Fruit fly (Drosophila melanogaster) whole organism, wandering third instar larva: ENCODE results near the gene CG32551.

Source experiments
- CG32264 ChIP-seq: fragments of 200-800 bp; sonication (Bioruptor generic); optimal IDR thresholded peaks from 2 replicates; lab custom pipeline; 2016; ENCODE audit warnings: missing biosample characterization, missing genetic modification characterization
- CG9705 ChIP-seq: fragments of 200-800 bp; sonication (Bioruptor generic); optimal IDR thresholded peaks from 2 replicates; lab custom pipeline; 2018; ENCODE audit warnings: missing biosample characterization, mild to moderate bottlenecking, missing genetic modification characterization
- CrebA ChIP-seq: fragments of 200-800 bp; sonication (Bioruptor generic); optimal IDR thresholded peaks from 2 replicates; lab custom pipeline; 2016; ENCODE audit warnings: missing biosample characterization, mild to moderate bottlenecking, missing genetic modification characterization, borderline replicate concordance
- Dif ChIP-seq: fragments of 200-275, 200-300 bp; sonication (Bioruptor generic); optimal IDR thresholded peaks from 2 replicates; lab custom pipeline; 2018; ENCODE audit warnings: missing biosample characterization, missing genetic modification characterization; ENCODE audit not compliant: partially characterized antibody
- Hnf4 ChIP-seq: fragments of 200-800 bp; sonication (Bioruptor generic); optimal IDR thresholded peaks from 2 replicates; lab custom pipeline; 2016; ENCODE audit warnings: missing biosample characterization, mild to moderate bottlenecking, missing genetic modification characterization
- Jra ChIP-seq: sonication (Bioruptor generic); optimal IDR thresholded peaks from 2 replicates; lab custom pipeline; 2016; ENCODE audit warnings: missing biosample characterization, missing genetic modification characterization
- Mio ChIP-seq: sonication (Bioruptor generic); optimal IDR thresholded peaks from 2 replicates; lab custom pipeline; 2016; ENCODE audit warnings: missing biosample characterization, missing genetic modification characterization
- Myc ChIP-seq: fragments of >200 bp; optimal IDR thresholded peaks from 2 replicates; lab custom pipeline; 2017
- N ChIP-seq: fragments of >200 bp; optimal IDR thresholded peaks from 2 replicates; lab custom pipeline; 2018; ENCODE audit warnings: missing biosample characterization, missing external identifiers, missing genetic modification characterization
- OdsH ChIP-seq: fragments of 200-800 bp; sonication (Bioruptor generic); optimal IDR thresholded peaks from 2 replicates; lab custom pipeline; 2016; ENCODE audit warnings: missing biosample characterization, mild to moderate bottlenecking, missing genetic modification characterization
- Rel ChIP-seq, 2 experiments: fragments of 200-800 bp; sonication (Bioruptor generic) in 1 of 2; optimal IDR thresholded peaks; 2 replicates in 1 of 2; 3 replicates in 1 of 2; lab custom pipeline; 2016 to 2019; ENCODE audit warnings: mild to moderate bottlenecking in 2 of 2, missing biosample characterization in 2 of 2, missing genetic modification characterization in 2 of 2, moderate library complexity in 1 of 2
- Sp1 ChIP-seq: fragments of 200-800 bp; sonication (Bioruptor generic); optimal IDR thresholded peaks from 3 replicates; lab custom pipeline; 2019; ENCODE audit warnings: missing biosample characterization, mild to moderate bottlenecking, missing genetic modification characterization, moderate library complexity
- Vsx2 ChIP-seq: fragments of 200-300, 225-300 bp; sonication (Bioruptor generic); optimal IDR thresholded peaks from 2 replicates; lab custom pipeline; 2018; ENCODE audit warnings: missing biosample characterization, missing genetic modification characterization; ENCODE audit not compliant: partially characterized antibody
- br ChIP-seq: fragments of 200-800 bp; sonication (Bioruptor generic); optimal IDR thresholded peaks from 2 replicates; lab custom pipeline; 2016; ENCODE audit warnings: missing biosample characterization, missing genetic modification characterization
- brk ChIP-seq: fragments of 200-800 bp; sonication (Bioruptor generic); optimal IDR thresholded peaks from 2 replicates; lab custom pipeline; 2016; ENCODE audit warnings: missing biosample characterization, mild to moderate bottlenecking, missing genetic modification characterization
- dl ChIP-seq, 2 experiments: fragments of 175-275, 200-275 bp in 1 of 2; fragments of 200-275 bp in 1 of 2; sonication (Bioruptor generic); optimal IDR thresholded peaks; lab custom pipeline; 2018; ENCODE audit warnings: mild to moderate bottlenecking in 2 of 2, missing biosample characterization in 2 of 2, missing genetic modification characterization in 2 of 2, moderate library complexity in 2 of 2; ENCODE audit not compliant: partially characterized antibody in 2 of 2, insufficient read depth in 1 of 2
- dmrt93B ChIP-seq: fragments of 200-800 bp; sonication (Bioruptor generic); optimal IDR thresholded peaks from 2 replicates; lab custom pipeline; 2018; ENCODE audit warnings: missing biosample characterization, mild to moderate bottlenecking, missing genetic modification characterization
- dsf ChIP-seq: sonication (Bioruptor generic); optimal IDR thresholded peaks from 2 replicates; lab custom pipeline; 2016; ENCODE audit warnings: missing biosample characterization, missing genetic modification characterization, borderline replicate concordance
- ey ChIP-seq: fragments of 200-800 bp; sonication (Bioruptor generic); optimal IDR thresholded peaks from 2 replicates; lab custom pipeline; 2016; ENCODE audit warnings: missing biosample characterization, missing genetic modification characterization
- foxo ChIP-seq, 2 experiments: fragments of 200-800 bp; sonication (Bioruptor generic); optimal IDR thresholded peaks; 2 replicates in 1 of 2; 3 replicates in 1 of 2; lab custom pipeline; 2016 to 2017; ENCODE audit warnings: missing biosample characterization in 2 of 2, missing genetic modification characterization in 2 of 2
- fru ChIP-seq: fragments of 200-800 bp; sonication (Bioruptor generic); optimal IDR thresholded peaks from 3 replicates; lab custom pipeline; 2016; ENCODE audit warnings: missing biosample characterization, mild to moderate bottlenecking, missing genetic modification characterization
- h ChIP-seq: fragments of 200-800 bp; sonication (Bioruptor generic); optimal IDR thresholded peaks from 3 replicates; lab custom pipeline; 2016; ENCODE audit warnings: missing biosample characterization, mild to moderate bottlenecking, missing genetic modification characterization
- jim ChIP-seq: fragments of 175-275, 200-325 bp; sonication (Bioruptor generic); optimal IDR thresholded peaks from 2 replicates; lab custom pipeline; 2016; ENCODE audit warnings: missing biosample characterization, mild to moderate bottlenecking, missing genetic modification characterization
- pan ChIP-seq: fragments of >200 bp; optimal IDR thresholded peaks from 2 replicates; lab custom pipeline; 2017
- psq ChIP-seq: fragments of 200-800 bp; sonication (Bioruptor generic); optimal IDR thresholded peaks from 3 replicates; lab custom pipeline; 2017; ENCODE audit warnings: missing biosample characterization, mild to moderate bottlenecking, missing genetic modification characterization, moderate library complexity
- rgr ChIP-seq: fragments of 200-800 bp; sonication (Bioruptor generic); optimal IDR thresholded peaks from 3 replicates; lab custom pipeline; 2016; ENCODE audit warnings: missing biosample characterization, mild to moderate bottlenecking, missing genetic modification characterization
- sage ChIP-seq: fragments of 200-800 bp; sonication (Bioruptor generic); optimal IDR thresholded peaks from 2 replicates; lab custom pipeline; 2016; ENCODE audit warnings: missing biosample characterization, mild to moderate bottlenecking, missing genetic modification characterization
- tai ChIP-seq: sonication (Bioruptor generic); optimal IDR thresholded peaks from 2 replicates; lab custom pipeline; 2016; ENCODE audit warnings: missing biosample characterization, missing genetic modification characterization
- woc ChIP-seq: sonication (Bioruptor generic); optimal IDR thresholded peaks from 2 replicates; lab custom pipeline; 2016; ENCODE audit warnings: missing biosample characterization, mild to moderate bottlenecking, missing genetic modification characterization

Gene CG32551

DNA sequence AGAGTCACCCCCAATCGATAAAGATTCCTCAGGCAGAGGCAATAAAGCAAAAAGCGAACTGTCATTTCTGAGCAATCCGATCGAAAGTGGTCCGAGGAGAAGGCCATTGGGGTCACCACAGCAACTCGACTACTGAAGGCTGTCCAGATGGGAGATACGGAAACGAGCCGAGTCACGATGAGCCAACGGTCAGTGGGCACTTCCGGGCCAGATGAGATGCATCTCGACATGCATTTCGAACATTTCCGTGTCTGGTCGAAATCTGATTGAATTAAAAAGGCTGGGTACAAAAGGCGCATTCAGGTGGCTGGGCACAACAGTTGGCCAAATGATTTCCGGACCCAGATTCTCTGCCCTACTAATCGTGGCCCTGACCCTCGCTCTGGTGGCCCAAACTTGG lies at the start of gene CG32551:
Gene CG32551 (plus strand): TSS at position 301 of the 400 bp plus-strand sequence.
- TF ChIP-seq sage (GFP tag; lab: Kevin White, UChicago) (no peak), woc (GFP tag; lab: Kevin White, UChicago) (no peak), Myc (no peak), CG32264 (GFP tag; lab: Kevin White, UChicago) (no peak), Jra (GFP tag; lab: Kevin White, UChicago) (no peak), foxo (GFP tag; optimal IDR thresholded peaks at IDR 0.05; lab: Kevin White, UChicago) (no peak), CrebA (no peak), h (GFP tag; lab: Kevin White, UChicago) (no peak), tai (GFP tag; lab: Kevin White, UChicago) (no peak)
- TF ChIP-seq, all 38 proteins: peak for 0

DNA sequence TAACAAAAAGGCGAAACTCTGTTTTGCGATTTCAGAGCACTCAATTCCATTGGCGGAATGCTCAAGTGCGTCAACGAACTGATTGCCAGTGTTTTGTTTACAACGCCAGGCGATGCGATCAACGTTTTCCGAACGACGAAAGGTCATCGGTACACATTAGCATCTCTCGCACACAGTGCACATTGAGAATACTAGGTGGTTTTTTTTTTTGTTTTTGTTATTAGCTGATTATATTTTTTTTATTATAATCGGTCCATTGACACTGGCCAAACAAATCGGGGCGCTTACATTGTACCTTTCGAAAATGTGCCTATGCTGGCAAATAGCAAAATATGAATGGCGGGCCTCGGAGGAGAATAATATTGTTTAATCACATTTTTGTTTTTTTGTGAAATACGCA lies 43.5 kb upstream of the CG32551 start:
- TF ChIP-seq Rel (GFP tag; optimal IDR thresholded peaks at IDR 0.05; lab: Kevin White, UChicago), result no peak
- peak; percentile 40 for TF ChIP-seq Rel (tag; optimal IDR thresholded peaks at IDR 0.05; lab: Kevin White, UChicago)
- TF ChIP-seq foxo (GFP tag; optimal IDR thresholded peaks at IDR 0.05; lab: Kevin White, UChicago), result no peak
- TF ChIP-seq, all 38 proteins: peak for 1

DNA sequence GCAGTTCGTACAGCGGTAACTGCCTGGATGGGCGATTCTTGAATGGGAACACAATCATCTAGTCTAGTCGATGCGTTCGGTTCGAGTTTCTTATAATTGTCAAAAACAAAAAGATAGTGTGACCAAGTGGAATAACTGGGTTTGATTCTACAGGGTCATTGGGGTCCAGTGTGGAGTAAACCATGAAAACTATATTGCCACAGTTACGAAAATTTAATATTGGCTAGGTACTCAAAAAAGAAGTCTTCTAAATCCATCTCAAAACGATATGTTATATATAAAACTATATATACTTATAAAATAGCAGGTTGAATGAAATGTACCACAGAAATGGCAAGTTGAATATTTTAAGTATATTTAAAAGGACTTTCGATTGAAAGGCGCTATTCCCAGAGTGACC lies 38.7 kb upstream of the CG32551 start, which contains the start of gene CG34328:
Gene CG34328 (minus strand): TSS at position 101 of the 400 bp plus-strand sequence.
- TF ChIP-seq CrebA (no peak), dsf (no peak), dl (GFP tag; optimal IDR thresholded peaks at IDR 0.05; lab: Kevin White, UChicago; ENCODE audit: insufficient read depth in 1 of 2, partially characterized antibody in 2 of 2) (no peak)
- TF ChIP-seq, all 38 proteins: peak for 0

DNA sequence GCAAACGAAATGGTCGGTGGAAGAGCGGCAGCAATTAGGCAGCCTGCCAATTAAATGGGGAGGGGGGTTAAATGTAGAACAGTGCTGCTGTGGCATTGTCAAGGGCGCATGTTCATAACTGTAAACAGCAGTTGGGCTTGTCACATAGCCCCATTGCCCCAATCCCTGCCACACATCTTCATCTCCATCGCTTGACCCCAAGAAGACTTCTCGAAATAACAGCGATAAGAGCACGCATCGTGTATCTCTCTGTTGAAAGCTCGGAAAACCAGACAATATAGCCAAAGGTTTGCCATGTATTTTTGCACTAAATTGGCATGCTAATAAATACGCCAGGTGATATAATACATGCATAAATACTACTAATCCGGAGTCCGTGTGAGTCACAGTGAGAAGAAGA lies 36.1 kb upstream of the CG32551 start:
- TF ChIP-seq brk (GFP tag; lab: Kevin White, UChicago) (no peak), Rel (GFP tag; optimal IDR thresholded peaks at IDR 0.05; lab: Kevin White, UChicago) (no peak), Rel (tag; optimal IDR thresholded peaks at IDR 0.05; lab: Kevin White, UChicago) (peak; percentile 50)

DNA sequence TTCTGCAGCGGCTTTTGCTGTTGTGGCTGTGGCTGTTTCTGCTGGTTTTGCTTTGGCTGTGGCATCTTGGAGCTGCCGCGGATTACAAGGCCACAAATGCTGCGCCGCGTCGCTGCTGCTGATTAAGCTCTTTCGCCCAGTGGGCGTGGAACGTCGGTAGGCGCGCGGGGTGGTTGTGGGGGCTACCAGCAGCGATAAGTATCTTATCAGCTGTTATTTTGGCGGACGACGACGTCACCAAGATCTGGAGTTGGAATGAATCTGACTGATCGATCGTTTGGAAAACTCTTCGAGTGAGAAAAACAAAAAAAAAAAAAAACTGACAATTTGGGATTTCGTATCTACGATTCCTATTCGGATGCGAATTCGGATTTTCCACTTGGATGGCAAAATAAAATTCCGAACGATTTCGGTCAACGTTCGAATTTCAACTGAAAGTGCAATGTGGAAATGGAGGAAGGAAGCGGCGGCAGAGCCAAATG lies 34.5 kb upstream of the CG32551 start:
- no peak for TF ChIP-seq Rel (GFP tag; optimal IDR thresholded peaks at IDR 0.05; lab: Kevin White, UChicago)
- peak; percentile 3 for TF ChIP-seq Rel (tag; optimal IDR thresholded peaks at IDR 0.05; lab: Kevin White, UChicago)
- no peak for TF ChIP-seq dmrt93B (GFP tag; lab: Kevin White, UChicago)
- peak; percentile 22 for TF ChIP-seq Dif (GFP tag; lab: Kevin White, UChicago)

DNA sequence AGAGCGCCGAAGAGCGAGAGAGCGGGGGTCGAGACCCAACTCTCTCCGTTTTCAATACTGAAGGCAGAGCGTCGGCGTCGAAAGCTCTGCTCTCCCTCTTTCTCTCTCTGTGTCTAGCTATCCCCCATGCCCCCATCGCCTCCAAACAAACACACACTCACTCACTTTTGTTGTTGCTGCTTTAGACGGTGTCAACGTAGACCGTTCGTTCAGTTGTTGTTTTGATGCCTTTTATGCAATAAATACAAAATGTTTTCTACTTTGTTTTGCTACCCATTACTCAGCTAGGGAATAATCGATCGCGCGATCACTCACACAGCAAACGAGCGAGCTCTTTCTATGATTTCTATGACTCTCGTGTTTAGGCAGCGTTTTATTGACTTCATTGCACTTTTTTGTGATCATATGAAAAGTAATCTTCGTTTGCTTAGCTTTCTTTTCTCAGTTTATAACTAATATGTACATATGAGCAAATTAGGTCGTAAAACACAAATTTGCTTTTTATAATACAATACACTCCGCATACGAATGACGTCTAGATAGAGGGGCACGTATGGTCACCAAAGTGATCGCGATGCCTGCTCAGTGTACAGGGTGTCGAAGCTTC lies 33.9 kb upstream of the CG32551 start:
- TF ChIP-seq Mio (GFP tag; lab: Kevin White, UChicago), result no peak
- TF ChIP-seq ey (GFP tag; lab: Kevin White, UChicago), result no peak
- no peak for TF ChIP-seq N (GFP tag; lab: Kevin White, UChicago)
- no peak for TF ChIP-seq psq (GFP tag; lab: Kevin White, UChicago)
- TF ChIP-seq Vsx2 (GFP tag; lab: Kevin White, UChicago), result peak; percentile 90
- no peak for TF ChIP-seq tai (GFP tag; lab: Kevin White, UChicago)
- peak; percentile 1 for TF ChIP-seq h (GFP tag; lab: Kevin White, UChicago)
- TF ChIP-seq Myc, result no peak
- TF ChIP-seq Rel (GFP tag; optimal IDR thresholded peaks at IDR 0.05; lab: Kevin White, UChicago), result no peak
- TF ChIP-seq Rel (tag; optimal IDR thresholded peaks at IDR 0.05; lab: Kevin White, UChicago), result no peak
- peak; percentile 3 for TF ChIP-seq Jra (GFP tag; lab: Kevin White, UChicago)
- TF ChIP-seq Hnf4, result peak; percentile 15
- TF ChIP-seq Sp1 (GFP tag; lab: Kevin White, UChicago), result no peak
- TF ChIP-seq dmrt93B (GFP tag; lab: Kevin White, UChicago), result no peak
- no peak for TF ChIP-seq CG9705 (GFP tag; lab: Kevin White, UChicago)
- TF ChIP-seq rgr (GFP tag; lab: Kevin White, UChicago), result no peak
- peak; percentile 0 for TF ChIP-seq fru (GFP tag; lab: Kevin White, UChicago)
- TF ChIP-seq pan (lab: Kevin White, UChicago), result peak; percentile 70
- peak; percentile 91 for TF ChIP-seq br (GFP tag; lab: Kevin White, UChicago)
- peak; percentile 1 for TF ChIP-seq jim
- no peak for TF ChIP-seq foxo (GFP tag; optimal IDR thresholded peaks at IDR 0.05; lab: Kevin White, UChicago)
- TF ChIP-seq Dif (GFP tag; lab: Kevin White, UChicago), result peak; percentile 95
- peak; percentile 90 to 93 for TF ChIP-seq dl (GFP tag; optimal IDR thresholded peaks at IDR 0.05; lab: Kevin White, UChicago; ENCODE audit: insufficient read depth in 1 of 2, partially characterized antibody in 2 of 2)
- TF ChIP-seq OdsH, result no peak
